Fruit fly (Drosophila melanogaster) whole organism, prepupa: Measurements from ENCODE around the gene CG31676.

Experiments
- Blimp-1 ChIP-seq: fragments of 200-800 bp; sonication (Bioruptor generic); optimal IDR thresholded peaks from 3 replicates; lab custom pipeline; 2017; ENCODE audit warnings: missing biosample characterization, missing genetic modification characterization, mild to moderate bottlenecking, moderate library complexity, missing genetic modification reagents
- CG10631 ChIP-seq: fragments of 200-800 bp; sonication (Bioruptor generic); optimal IDR thresholded peaks from 2 replicates; lab custom pipeline; 2016; ENCODE audit warnings: missing biosample characterization, missing genetic modification characterization
- CG10669 ChIP-seq: fragments of 200-800 bp; sonication (Bioruptor generic); optimal IDR thresholded peaks from 3 replicates; lab custom pipeline; 2018; ENCODE audit warnings: missing biosample characterization, mild to moderate bottlenecking, missing genetic modification characterization, moderate library complexity
- CG11762 ChIP-seq: fragments of 200-800 bp; sonication (Bioruptor generic); optimal IDR thresholded peaks from 3 replicates; lab custom pipeline; 2016; ENCODE audit warnings: missing biosample characterization, missing genetic modification characterization; ENCODE audit not compliant: insufficient read depth
- CG15336 ChIP-seq: fragments of 200-800 bp; sonication (Bioruptor generic); IDR thresholded peaks from 2 replicates; pipeline ENCODE4 v1.3.6; 2022; ENCODE audit warnings: missing biosample characterization, missing genetic modification characterization
- CG1621 ChIP-seq: fragments of 200-800 bp; sonication (Bioruptor generic); optimal IDR thresholded peaks from 3 replicates; lab custom pipeline; 2018; ENCODE audit warnings: missing biosample characterization, mild to moderate bottlenecking, missing genetic modification characterization
- CG3032 ChIP-seq: fragments of 200-800 bp; optimal IDR thresholded peaks from 2 replicates; lab custom pipeline; 2019; ENCODE audit warnings: missing biosample characterization, mild to moderate bottlenecking, missing genetic modification characterization, moderate library complexity
- CG32006 ChIP-seq: fragments of 200-800 bp; sonication (Bioruptor generic); optimal IDR thresholded peaks from 3 replicates; lab custom pipeline; 2017; ENCODE audit warnings: missing biosample characterization, mild to moderate bottlenecking, missing genetic modification characterization
- CG3919 ChIP-seq: fragments of 200-800 bp; sonication (Bioruptor generic); optimal IDR thresholded peaks from 3 replicates; lab custom pipeline; 2016; ENCODE audit warnings: missing biosample characterization, missing genetic modification characterization
- CG6163 ChIP-seq: fragments of 200-800 bp; sonication (Bioruptor generic); IDR thresholded peaks from 3 replicates; pipeline ENCODE4 v1.3.6; 2022; ENCODE audit warnings: missing biosample characterization, missing genetic modification characterization
- CG6276 ChIP-seq: fragments of 200-800 bp; sonication (Bioruptor generic); optimal IDR thresholded peaks from 2 replicates; lab custom pipeline; 2017; ENCODE audit warnings: missing biosample characterization, mild to moderate bottlenecking, missing genetic modification characterization
- CG6792 ChIP-seq: fragments of 200-800 bp; sonication (Bioruptor generic); optimal IDR thresholded peaks from 3 replicates; lab custom pipeline; 2016; ENCODE audit warnings: missing biosample characterization, missing genetic modification characterization
- CG6808 ChIP-seq: fragments of 200-800 bp; sonication (Bioruptor generic); optimal IDR thresholded peaks from 3 replicates; lab custom pipeline; 2017; ENCODE audit warnings: missing biosample characterization, missing genetic modification characterization, mild to moderate bottlenecking, moderate library complexity, missing genetic modification reagents
- CG6854 ChIP-seq: fragments of 200-800 bp; sonication (Bioruptor generic); optimal IDR thresholded peaks from 2 replicates; lab custom pipeline; 2017; ENCODE audit warnings: missing biosample characterization, mild to moderate bottlenecking, missing genetic modification characterization
- CG7368 ChIP-seq: fragments of 200-800 bp; sonication (Bioruptor generic); optimal IDR thresholded peaks from 3 replicates; lab custom pipeline; 2016; ENCODE audit warnings: missing biosample characterization, missing genetic modification characterization
- CG8119 ChIP-seq: fragments of 200-800 bp; sonication (Bioruptor generic); IDR thresholded peaks from 3 replicates; pipeline ENCODE4 v1.3.6; 2022; ENCODE audit warnings: missing biosample characterization, missing genetic modification characterization
- CG8319 ChIP-seq: fragments of 200-800 bp; sonication (Bioruptor generic); optimal IDR thresholded peaks from 3 replicates; lab custom pipeline; 2016; ENCODE audit warnings: missing biosample characterization, missing genetic modification characterization
- CG9139 ChIP-seq: fragments of 200-800 bp; sonication (Bioruptor generic); optimal IDR thresholded peaks from 3 replicates; lab custom pipeline; 2017; ENCODE audit warnings: missing biosample characterization, mild to moderate bottlenecking, missing genetic modification characterization
- Eip75B ChIP-seq: fragments of 200-800 bp; sonication (Bioruptor generic); optimal IDR thresholded peaks from 3 replicates; lab custom pipeline; 2016; ENCODE audit warnings: missing biosample characterization, missing genetic modification characterization
- Eip78C ChIP-seq: fragments of 200-800 bp; sonication (Bioruptor generic); peaks from one replicate; lab custom pipeline; 2016; ENCODE audit warnings: missing biosample characterization, missing genetic modification characterization
- Eip93F ChIP-seq: fragments of 200-800 bp; sonication (Bioruptor generic); optimal IDR thresholded peaks from 2 replicates; lab custom pipeline; 2016; ENCODE audit warnings: missing biosample characterization, mild to moderate bottlenecking, missing genetic modification characterization
- Ets21C ChIP-seq: fragments of 200-800 bp; sonication (Bioruptor generic); optimal IDR thresholded peaks from 3 replicates; lab custom pipeline; 2016; ENCODE audit warnings: missing biosample characterization, missing genetic modification characterization
- Ets96B ChIP-seq: fragments of 200-800 bp; optimal IDR thresholded peaks from 2 replicates; lab custom pipeline; 2019; ENCODE audit warnings: missing biosample characterization, mild to moderate bottlenecking, missing genetic modification characterization, moderate library complexity
- Hr39 ChIP-seq: fragments of 200-800 bp; sonication (Bioruptor generic); optimal IDR thresholded peaks from 2 replicates; lab custom pipeline; 2016; ENCODE audit warnings: missing biosample characterization, missing genetic modification characterization
- Lpt ChIP-seq: fragments of 200-800 bp; sonication (Bioruptor generic); optimal IDR thresholded peaks from 3 replicates; lab custom pipeline; 2016; ENCODE audit warnings: missing biosample characterization, missing genetic modification characterization
- Met ChIP-seq: fragments of 200-800 bp; sonication (Bioruptor generic); optimal IDR thresholded peaks from 3 replicates; lab custom pipeline; 2016; ENCODE audit warnings: missing biosample characterization, missing genetic modification characterization
- OdsH ChIP-seq: fragments of 200-800 bp; sonication (Bioruptor generic); optimal IDR thresholded peaks from 3 replicates; lab custom pipeline; 2016; ENCODE audit warnings: missing biosample characterization, missing genetic modification characterization
- Smox ChIP-seq: fragments of 200-800 bp; sonication (Bioruptor generic); optimal IDR thresholded peaks from 3 replicates; lab custom pipeline; 2016; ENCODE audit warnings: missing biosample characterization, missing genetic modification characterization
- Sox102F ChIP-seq: fragments of 200-800 bp; sonication (Bioruptor generic); optimal IDR thresholded peaks from 2 replicates; lab custom pipeline; 2016; ENCODE audit warnings: missing biosample characterization, mild to moderate bottlenecking, missing genetic modification characterization
- Sox14 ChIP-seq: fragments of 200-800 bp; sonication (Bioruptor generic); optimal IDR thresholded peaks from 3 replicates; lab custom pipeline; 2016; ENCODE audit warnings: missing biosample characterization, missing genetic modification characterization
- achi ChIP-seq: fragments of 200-800 bp; sonication (Bioruptor generic); optimal IDR thresholded peaks from 3 replicates; lab custom pipeline; 2016; ENCODE audit warnings: missing biosample characterization, missing genetic modification characterization
- acj6 ChIP-seq: fragments of 200-800 bp; sonication (Bioruptor generic); optimal IDR thresholded peaks from 3 replicates; lab custom pipeline; 2016; ENCODE audit warnings: missing biosample characterization, missing genetic modification characterization
- cyc ChIP-seq: fragments of 200-800 bp; sonication (Bioruptor generic); optimal IDR thresholded peaks from 3 replicates; lab custom pipeline; 2016; ENCODE audit warnings: missing biosample characterization, missing genetic modification characterization
- dsx ChIP-seq: fragments of 200-800 bp; optimal IDR thresholded peaks from 3 replicates; lab custom pipeline; 2019; ENCODE audit warnings: missing biosample characterization, mild to moderate bottlenecking, missing genetic modification characterization, moderate library complexity; ENCODE audit not compliant: poor library complexity, severe bottlenecking
- eg ChIP-seq: fragments of 200-800 bp; sonication (Bioruptor generic); IDR thresholded peaks from 3 replicates; pipeline ENCODE4 v1.3.6; 2022; ENCODE audit warnings: missing biosample characterization, missing genetic modification characterization
- esn ChIP-seq: fragments of 200-800 bp; sonication (Bioruptor generic); optimal IDR thresholded peaks from 2 replicates; lab custom pipeline; 2016; ENCODE audit warnings: missing biosample characterization, mild to moderate bottlenecking, missing genetic modification characterization, moderate library complexity
- lz ChIP-seq: fragments of 200-800 bp; sonication (Bioruptor generic); optimal IDR thresholded peaks from 3 replicates; lab custom pipeline; 2016; ENCODE audit warnings: missing biosample characterization, missing genetic modification characterization
- net ChIP-seq: fragments of 200-800 bp; sonication (Bioruptor generic); optimal IDR thresholded peaks from 3 replicates; lab custom pipeline; 2016; ENCODE audit warnings: missing biosample characterization, missing genetic modification characterization
- spab ChIP-seq: fragments of 200-800 bp; sonication (Bioruptor generic); optimal IDR thresholded peaks from 2 replicates; lab custom pipeline; 2017; ENCODE audit warnings: missing biosample characterization, mild to moderate bottlenecking, missing genetic modification characterization, missing genetic modification reagents
- ss ChIP-seq, 2 experiments: fragments of 200-800 bp; sonication (Bioruptor generic); optimal IDR thresholded peaks; 2 replicates in 1 of 2; 3 replicates in 1 of 2; lab custom pipeline; 2017 to 2018; ENCODE audit warnings: mild to moderate bottlenecking in 2 of 2, missing biosample characterization in 2 of 2, missing genetic modification characterization in 2 of 2, moderate library complexity in 1 of 2
- topi ChIP-seq: fragments of 200-800 bp; sonication (Bioruptor generic); optimal IDR thresholded peaks from 3 replicates; lab custom pipeline; 2016; ENCODE audit warnings: missing biosample characterization, missing genetic modification characterization
- vri ChIP-seq: fragments of 200-800 bp; sonication (Bioruptor generic); optimal IDR thresholded peaks from 3 replicates; lab custom pipeline; 2016; ENCODE audit warnings: missing biosample characterization, mild to moderate bottlenecking, missing genetic modification characterization

Gene CG31676

dm6 chr2L:20840462-20841038 lies at the start of gene CG31676:
CG31676 (plus strand) TSS chr2L:20840750.
- TF ChIP-seq CG1621 (tag; lab: Kevin White, UChicago) (no peak), CG10631 (GFP tag; lab: Kevin White, UChicago) (no peak), net (no peak), Sox14 (GFP tag; lab: Kevin White, UChicago) (no peak), CG6163 (GFP tag; lab: Robert Waterston, UW) (0 out of 3 replicates have a peak, but pooled peaks have one; percentile 36), acj6 (GFP tag; lab: Kevin White, UChicago) (no peak), CG11762 (no peak), CG15336 (GFP tag; lab: Robert Waterston, UW) (no peak), eg (GFP tag; lab: Robert Waterston, UW) (peak; percentile 5; the same call in 1 of the 3 replicates), CG8119 (0 out of 3 replicates have a peak, but pooled peaks have one; percentile 19), CG8319 (no peak), vri (GFP tag; lab: Kevin White, UChicago) (no peak), CG32006 (no peak), CG6792 (GFP tag; lab: Kevin White, UChicago) (no peak), ss (GFP tag; optimal IDR thresholded peaks at IDR 0.05; lab: Kevin White, UChicago) (no peak), CG3032 (tag; lab: Kevin White, UChicago) (no peak), CG6276 (no peak), Lpt (GFP tag; lab: Kevin White, UChicago) (no peak), Smox (GFP tag; lab: Kevin White, UChicago) (no peak), CG9139 (no peak), OdsH (GFP tag; lab: Kevin White, UChicago) (no peak), Eip78C (GFP tag; lab: Kevin White, UChicago) (peak; percentile 73), Ets96B (tag; lab: Kevin White, UChicago) (no peak), achi (GFP tag; lab: Kevin White, UChicago) (no peak), Met (no peak), Eip93F (GFP tag; lab: Kevin White, UChicago) (no peak), CG6854 (no peak)

- TF ChIP-seq CG15336 (GFP tag; lab: Robert Waterston, UW) (0 out of 2 replicates have a peak, but pooled peaks have one; percentile 21), net (no peak)
These were observed 48.0 kb upstream of the CG31676 start for dm6 chr2L:20792521-20792920.

- TF ChIP-seq CG32006 = peak; percentile 14
- no peak for TF ChIP-seq cyc (GFP tag; lab: Kevin White, UChicago)
- no peak for TF ChIP-seq Ets21C (GFP tag; lab: Kevin White, UChicago)
- TF ChIP-seq CG8119 = no peak
- TF ChIP-seq CG6163 (GFP tag; lab: Robert Waterston, UW) = no peak
- no peak for TF ChIP-seq CG7368
- peak; percentile 39 for TF ChIP-seq Eip78C (GFP tag; lab: Kevin White, UChicago)
- TF ChIP-seq lz (GFP tag; lab: Kevin White, UChicago) = no peak
These were observed 47.5 kb upstream of the CG31676 start for dm6 chr2L:20792988-20793544.

DNA sequence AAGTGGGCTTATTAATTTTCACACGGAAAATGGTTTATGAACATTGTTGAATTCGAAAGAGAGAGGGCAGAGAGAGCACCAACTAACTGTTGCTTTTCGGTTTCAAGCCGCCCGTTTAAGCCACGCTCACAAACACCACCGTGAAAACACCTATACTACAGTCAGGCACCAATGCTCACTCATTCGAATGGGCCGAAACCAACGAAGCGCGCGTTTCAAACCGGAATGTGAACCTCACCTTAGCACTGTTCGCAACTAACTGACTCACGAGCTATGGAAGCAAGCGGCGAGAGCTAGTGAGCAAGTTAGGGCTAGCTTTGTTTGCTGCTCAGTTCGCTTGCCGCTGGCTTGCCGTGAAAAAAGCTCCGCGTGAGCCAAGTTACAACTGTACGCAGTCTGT lies 46.7 kb upstream of the CG31676 start:
- peak; percentile 20 for TF ChIP-seq vri (GFP tag; lab: Kevin White, UChicago)
- peak; percentile 3 for TF ChIP-seq Eip75B (GFP tag; lab: Kevin White, UChicago)
- no peak for TF ChIP-seq net
- peak; percentile 29 for TF ChIP-seq esn
- no peak for TF ChIP-seq lz (GFP tag; lab: Kevin White, UChicago)
- TF ChIP-seq CG6808 (GFP tag; lab: Kevin White, UChicago) = peak; percentile 26
- peak; percentile 30 for TF ChIP-seq topi
- peak; percentile 15 for TF ChIP-seq Met
- TF ChIP-seq cyc (GFP tag; lab: Kevin White, UChicago) = no peak
- TF ChIP-seq CG6163 (GFP tag; lab: Robert Waterston, UW) = peak; percentile 58; the same call in 2 of the 3 replicates
- no peak for TF ChIP-seq CG10669
- TF ChIP-seq OdsH (GFP tag; lab: Kevin White, UChicago) = no peak
- no peak for TF ChIP-seq spab (GFP tag; lab: Kevin White, UChicago)
- TF ChIP-seq CG1621 (tag; lab: Kevin White, UChicago) = peak; percentile 1
- TF ChIP-seq CG8319 = peak; percentile 28
- TF ChIP-seq CG32006 = no peak
- peak; percentile 52 for TF ChIP-seq dsx (GFP tag; lab: Kevin White, UChicago)
- no peak for TF ChIP-seq CG8119
- TF ChIP-seq Sox102F (GFP tag; lab: Kevin White, UChicago) = peak; percentile 45
- peak; percentile 65 for TF ChIP-seq CG6854
- no peak for TF ChIP-seq Hr39
- TF ChIP-seq Blimp-1 = no peak
- TF ChIP-seq CG3032 (tag; lab: Kevin White, UChicago) = peak; percentile 12
- TF ChIP-seq eg (GFP tag; lab: Robert Waterston, UW) = peak; percentile 45; the same call in 1 of the 3 replicates
- TF ChIP-seq ss (GFP tag; optimal IDR thresholded peaks at IDR 0.05; lab: Kevin White, UChicago) = peak; percentile 10 to 37
- TF ChIP-seq CG3919 = peak; percentile 31
